Worm (Caenorhabditis elegans) whole organism, L4 larva: ENCODE data around the gene Y73F4A.1.
A peak's percentile ranks its signal among the peaks of the same experiment; 100 is the strongest.

Experiments
- D1046.2 ChIP-seq: fragments of 200-800 bp; sonication (Bioruptor generic); IDR thresholded peaks from 2 replicates; pipeline ENCODE4 v1.3.6; 2022; ENCODE audit warnings: missing genetic modification characterization, missing compliant biosample characterization
- F26F4.8 ChIP-seq: fragments of 200-800 bp; sonication (Bioruptor generic); conservative IDR thresholded peaks from 2 replicates; pipeline ENCODE4 v1.3.6; 2022; ENCODE audit warnings: missing genetic modification characterization, missing compliant biosample characterization
- Y75B8A.6 ChIP-seq: fragments of 200-800 bp; sonication (Bioruptor generic); IDR thresholded peaks from 2 replicates; pipeline ENCODE4 v1.3.6; 2022; ENCODE audit warnings: missing genetic modification reagents, missing genetic modification characterization, missing compliant biosample characterization
- aha-1 ChIP-seq: fragments of 150-350 bp; peaks from one replicate; lab custom pipeline; 2014; ENCODE audit warnings: missing biosample characterization, missing genetic modification characterization
- aly-2 ChIP-seq: sonication (generic microtip); optimal IDR thresholded peaks from 2 replicates; lab custom pipeline; 2018; ENCODE audit warnings: missing biosample characterization, missing genetic modification characterization
- ama-1 ChIP-seq: fragments of 150-350 bp; optimal IDR thresholded peaks from 2 replicates; lab custom pipeline; 2014; ENCODE audit warnings: inconsistent platforms, mixed read lengths
- ceh-62 ChIP-seq: sonication (generic microtip); optimal IDR thresholded peaks from 2 replicates; lab custom pipeline; 2017; ENCODE audit warnings: missing biosample characterization, missing genetic modification characterization
- ces-1 ChIP-seq: fragments of 150-350 bp; sonication (generic microtip); optimal IDR thresholded peaks from 4 replicates; lab custom pipeline; 2014; ENCODE audit warnings: missing biosample characterization, missing genetic modification reagents, missing genetic modification characterization
- ctbp-1 ChIP-seq: fragments of 200-800 bp; sonication (Bioruptor generic); IDR thresholded peaks from 2 replicates; pipeline ENCODE4 v1.3.6; 2022; ENCODE audit warnings: missing genetic modification reagents, missing genetic modification characterization, missing compliant biosample characterization
- dmd-8 ChIP-seq: fragments of 200-800 bp; sonication (Bioruptor generic); IDR thresholded peaks from 2 replicates; pipeline ENCODE4 v1.3.6; 2022; ENCODE audit warnings: missing genetic modification characterization, missing compliant biosample characterization
- dpl-1 ChIP-seq: fragments of 150-350 bp; optimal IDR thresholded peaks from 2 replicates; lab custom pipeline; 2014; ENCODE audit warnings: missing biosample characterization, missing genetic modification reagents, missing genetic modification characterization
- dve-1 ChIP-seq: sonication (generic microtip); optimal IDR thresholded peaks from 2 replicates; lab custom pipeline; 2017; ENCODE audit warnings: antibody characterized with exemption, mild to moderate bottlenecking, missing genetic modification characterization, missing compliant biosample characterization; ENCODE audit not compliant: insufficient read depth
- egl-27 ChIP-seq: sonication (generic microtip); optimal IDR thresholded peaks from 3 replicates; lab custom pipeline; 2017; ENCODE audit warnings: missing biosample characterization, missing genetic modification reagents, missing genetic modification characterization
- fkh-10 ChIP-seq: fragments of 150-350 bp; optimal IDR thresholded peaks from 2 replicates; lab custom pipeline; 2014; ENCODE audit warnings: missing biosample characterization, missing genetic modification reagents, missing genetic modification characterization
- hlh-11 ChIP-seq: fragments of 200-800 bp; sonication (Bioruptor generic); optimal IDR thresholded peaks from 2 replicates; lab custom pipeline; 2018; ENCODE audit warnings: mild to moderate bottlenecking, missing genetic modification characterization, missing compliant biosample characterization
- hlh-30 ChIP-seq: sonication (generic microtip); optimal IDR thresholded peaks from 2 replicates; lab custom pipeline; 2017; ENCODE audit warnings: antibody characterized with exemption, mild to moderate bottlenecking, missing genetic modification characterization, missing compliant biosample characterization; ENCODE audit not compliant: insufficient read depth
- hmg-1.1 ChIP-seq: fragments of 200-800 bp; sonication (Bioruptor generic); IDR thresholded peaks from 2 replicates; pipeline ENCODE4 v1.3.6; 2022; ENCODE audit warnings: missing genetic modification reagents, missing genetic modification characterization, missing compliant biosample characterization
- lim-7 ChIP-seq: fragments of 200-800 bp; sonication (Bioruptor generic); IDR thresholded peaks from 2 replicates; pipeline ENCODE4 v1.3.6; 2022; ENCODE audit warnings: missing genetic modification characterization, missing compliant biosample characterization
- lin-13 ChIP-seq: fragments of 150-350 bp; optimal IDR thresholded peaks from 2 replicates; lab custom pipeline; 2014; ENCODE audit warnings: missing biosample characterization, missing genetic modification reagents, missing genetic modification characterization
- lsy-2 ChIP-seq, 2 experiments: fragments of 150-350 bp in 1 of 2; sonication (generic microtip) in 1 of 2; optimal IDR thresholded peaks; 2 replicates each; lab custom pipeline; 2014 to 2017; ENCODE audit warnings: missing biosample characterization in 2 of 2, missing genetic modification characterization in 2 of 2
- mdt-29 ChIP-seq: fragments of 200-800 bp; sonication (Bioruptor generic); IDR thresholded peaks from 2 replicates; pipeline ENCODE4 v1.3.6; 2022; ENCODE audit warnings: missing genetic modification reagents, missing genetic modification characterization, missing compliant biosample characterization
- mep-1 ChIP-seq: fragments of 150-350 bp; sonication (generic microtip); optimal IDR thresholded peaks from 3 replicates; lab custom pipeline; 2014; ENCODE audit warnings: missing biosample characterization, missing genetic modification characterization
- nhr-102 ChIP-seq: sonication (generic microtip); optimal IDR thresholded peaks from 2 replicates; lab custom pipeline; 2016; ENCODE audit warnings: mild to moderate bottlenecking, missing genetic modification characterization, moderate library complexity, missing compliant biosample characterization
- nhr-237 ChIP-seq: sonication (generic microtip); optimal IDR thresholded peaks from 2 replicates; lab custom pipeline; 2017; ENCODE audit warnings: missing biosample characterization, missing genetic modification characterization
- nhr-48 ChIP-seq: sonication (generic microtip); optimal IDR thresholded peaks from 2 replicates; lab custom pipeline; 2016; ENCODE audit warnings: mild to moderate bottlenecking, missing genetic modification characterization, missing compliant biosample characterization
- pha-4 ChIP-seq, 2 experiments: fragments of 150-350 bp in 1 of 2; fragments of 200-800 bp in 1 of 2; sonication (Bioruptor generic) in 1 of 2; IDR thresholded peaks in 1 of 2; optimal IDR thresholded peaks in 1 of 2; 2 replicates each; pipeline versions ENCODE4 v1.3.6 to Lab custom; 2014 to 2022; ENCODE audit warnings: missing genetic modification characterization in 2 of 2, missing genetic modification reagents in 2 of 2, missing biosample characterization in 1 of 2, missing compliant biosample characterization in 1 of 2
- php-3 ChIP-seq: fragments of 200-800 bp; sonication (Bioruptor generic); IDR thresholded peaks from 2 replicates; pipeline ENCODE4 v1.3.6; 2022; ENCODE audit warnings: missing genetic modification reagents, missing genetic modification characterization, missing compliant biosample characterization
- pqm-1 ChIP-seq: sonication (generic microtip); optimal IDR thresholded peaks from 2 replicates; lab custom pipeline; 2017; ENCODE audit warnings: missing biosample characterization, missing genetic modification characterization
- set-16 ChIP-seq: fragments of 200-800 bp; sonication (Bioruptor generic); IDR thresholded peaks from 2 replicates; pipeline ENCODE4 v1.3.6; 2022; ENCODE audit warnings: missing genetic modification reagents, missing genetic modification characterization, missing compliant biosample characterization
- skn-1 ChIP-seq: fragments of 150-350 bp; optimal IDR thresholded peaks from 2 replicates; lab custom pipeline; 2014; ENCODE audit warnings: missing biosample characterization, missing genetic modification characterization
- snpc-1.2 ChIP-seq: fragments of 200-800 bp; sonication (Bioruptor generic); IDR thresholded peaks from 2 replicates; pipeline ENCODE4 v1.3.6; 2022; ENCODE audit warnings: missing genetic modification reagents, missing genetic modification characterization, missing compliant biosample characterization
- unc-62 ChIP-seq, 3 experiments: fragments of 150-350 bp in 1 of 3; sonication (generic microtip); optimal IDR thresholded peaks in 2 of 3; peaks in 1 of 3; 1 replicate in 1 of 3; 2 replicates in 2 of 3; lab custom pipeline; 2014 to 2017; ENCODE audit warnings: missing biosample characterization in 3 of 3, missing genetic modification characterization in 3 of 3, missing genetic modification reagents in 3 of 3, missing genotype in 1 of 3

Gene Y73F4A.1

DNA sequence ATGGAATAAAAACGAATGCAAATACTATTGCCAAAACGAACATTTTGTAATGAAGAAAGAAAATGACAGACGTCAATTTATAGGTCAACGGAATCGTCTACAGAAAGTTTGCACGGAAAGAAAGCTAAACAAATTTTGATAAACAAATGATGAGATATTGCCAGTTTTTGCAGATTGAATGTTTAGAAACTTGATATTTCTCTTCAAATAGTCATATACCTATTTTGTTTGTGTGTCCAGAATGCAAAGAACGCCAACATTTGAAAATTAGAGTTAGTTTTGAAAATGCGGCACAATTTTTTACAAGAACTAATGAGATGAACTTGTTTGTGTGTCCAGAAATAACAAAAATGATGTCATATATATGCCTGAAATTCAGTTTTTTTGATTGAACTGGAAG is at the start of gene Y73F4A.1:
Gene Y73F4A.1 (minus strand): TSS at position 101 of the 400 bp plus-strand sequence.
- TF ChIP-seq D1046.2 (GFP tag; lab: Robert Waterston, UW) (no peak), skn-1 (tag; lab: Kevin White, UChicago) (no peak), lim-7 (GFP tag; lab: Robert Waterston, UW) (no peak), set-16 (GFP tag; lab: Robert Waterston, UW) (no peak), snpc-1.2 (GFP tag; lab: Robert Waterston, UW) (no peak), dve-1 (no peak), dpl-1 (no peak), lin-13 (GFP tag; lab: Kevin White, UChicago) (no peak), mdt-29 (GFP tag; lab: Robert Waterston, UW) (no peak), php-3 (no peak), aha-1 (tag; lab: Kevin White, UChicago) (no peak)
- TF ChIP-seq, all 104 proteins: peak for 0

DNA sequence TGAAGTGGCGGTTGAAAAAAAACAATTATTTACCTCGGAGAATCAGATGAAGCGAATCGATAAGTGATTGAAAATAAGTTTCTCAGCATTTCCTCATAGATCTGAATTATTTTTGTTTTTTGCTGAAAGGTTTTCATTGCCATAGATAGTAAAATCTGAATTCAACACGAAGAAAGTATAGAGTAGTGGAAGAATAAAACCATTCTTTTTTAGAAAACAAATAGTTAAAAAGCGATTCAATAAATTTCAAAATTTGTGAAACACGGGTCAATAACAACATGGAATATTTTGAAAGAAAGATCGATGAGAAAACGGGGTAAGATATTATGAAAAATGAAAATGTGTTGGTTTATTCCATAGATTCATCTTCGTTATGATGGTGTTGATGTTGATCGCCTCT is 49.2 kb upstream of the Y73F4A.1 start, which contains the start of gene mrpl-42:
Gene mrpl-42 (minus strand): TSS at position 101 of the 400 bp plus-strand sequence.
- no peak for TF ChIP-seq F26F4.8 (GFP tag; lab: Robert Waterston, UW)
- TF ChIP-seq aly-2: no peak
- no peak for TF ChIP-seq lsy-2 (tag; optimal IDR thresholded peaks at IDR 0.05; lab: Kevin White, UChicago)
- TF ChIP-seq ceh-62 (tag; lab: Kevin White, UChicago): no peak
- TF ChIP-seq pha-4 (GFP tag; IDR thresholded peaks at IDR 0.05; lab: Robert Waterston, UW): no peak
- no peak for TF ChIP-seq pha-4 (tag; optimal IDR thresholded peaks at IDR 0.05; lab: Kevin White, UChicago)
- no peak for TF ChIP-seq nhr-237 (tag; lab: Kevin White, UChicago)
- TF ChIP-seq dmd-8 (GFP tag; lab: Robert Waterston, UW): no peak
- TF ChIP-seq Y75B8A.6: no peak
- no peak for TF ChIP-seq ces-1
- TF ChIP-seq nhr-102 (tag; lab: Kevin White, UChicago): no peak

DNA sequence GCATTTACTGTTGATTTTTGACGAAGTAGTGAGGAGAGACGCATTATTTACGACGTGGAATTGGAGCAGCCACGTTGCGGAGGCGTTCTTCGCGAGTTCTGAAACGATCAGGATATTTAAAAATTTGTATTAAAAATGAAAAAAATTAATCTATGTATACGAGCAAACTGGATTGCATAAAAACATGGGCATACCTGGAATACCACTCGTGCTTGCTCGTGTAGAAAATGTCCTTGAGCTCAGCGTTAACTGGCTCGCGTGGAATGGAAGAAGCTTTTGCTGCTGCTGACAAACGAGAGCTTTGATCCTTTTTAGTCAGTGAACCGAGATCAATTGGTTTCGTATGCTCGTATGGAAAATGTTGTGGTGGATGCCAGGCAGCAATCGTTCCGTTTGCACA is 48.8 kb upstream of the Y73F4A.1 start, which contains the start of gene lpl-1:
Gene lpl-1 (minus strand): TSS at position 101 of the 400 bp plus-strand sequence.
- peak; percentile 6 for TF ChIP-seq ama-1 (lab: Kevin White, UChicago)
- TF ChIP-seq hlh-11 (tag; lab: Kevin White, UChicago): no peak

DNA sequence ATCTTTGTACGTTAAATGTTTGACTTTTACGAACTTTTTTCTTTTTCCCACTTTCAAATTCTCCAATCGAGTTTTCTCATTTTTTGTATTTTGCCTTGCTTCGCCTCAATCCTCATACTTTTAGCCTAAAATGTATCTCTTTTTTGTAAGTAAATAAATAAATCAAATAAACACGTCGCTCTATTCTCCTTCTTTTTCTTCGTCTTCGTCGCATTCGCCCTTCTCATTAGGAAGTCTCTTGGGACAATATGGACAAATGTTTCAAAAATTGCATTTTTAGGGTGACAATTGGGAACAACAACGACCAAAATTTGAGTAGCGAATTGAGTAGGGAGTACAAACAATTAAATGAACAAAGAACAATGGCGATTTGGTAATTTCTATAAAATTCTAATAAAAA is 46.9 kb upstream of the Y73F4A.1 start:
- no peak for TF ChIP-seq egl-27 (tag; lab: Kevin White, UChicago)
- peak; percentile 11 for TF ChIP-seq mep-1 (tag; lab: Kevin White, UChicago)
- TF ChIP-seq fkh-10 (GFP tag; lab: Kevin White, UChicago): peak; percentile 72
- TF ChIP-seq lsy-2 (tag; optimal IDR thresholded peaks at IDR 0.05; lab: Kevin White, UChicago): peak in 1 of 2 experiments; percentile 12
- no peak for TF ChIP-seq pqm-1 (tag; lab: Kevin White, UChicago)
- TF ChIP-seq ces-1: peak; percentile 93
- TF ChIP-seq ctbp-1 (GFP tag; lab: Robert Waterston, UW): peak; percentile 67; the same call in 1 of the 2 replicates
- peak; percentile 66 for TF ChIP-seq aha-1 (tag; lab: Kevin White, UChicago)
- TF ChIP-seq hmg-1.1 (GFP tag; lab: Robert Waterston, UW): no peak

DNA sequence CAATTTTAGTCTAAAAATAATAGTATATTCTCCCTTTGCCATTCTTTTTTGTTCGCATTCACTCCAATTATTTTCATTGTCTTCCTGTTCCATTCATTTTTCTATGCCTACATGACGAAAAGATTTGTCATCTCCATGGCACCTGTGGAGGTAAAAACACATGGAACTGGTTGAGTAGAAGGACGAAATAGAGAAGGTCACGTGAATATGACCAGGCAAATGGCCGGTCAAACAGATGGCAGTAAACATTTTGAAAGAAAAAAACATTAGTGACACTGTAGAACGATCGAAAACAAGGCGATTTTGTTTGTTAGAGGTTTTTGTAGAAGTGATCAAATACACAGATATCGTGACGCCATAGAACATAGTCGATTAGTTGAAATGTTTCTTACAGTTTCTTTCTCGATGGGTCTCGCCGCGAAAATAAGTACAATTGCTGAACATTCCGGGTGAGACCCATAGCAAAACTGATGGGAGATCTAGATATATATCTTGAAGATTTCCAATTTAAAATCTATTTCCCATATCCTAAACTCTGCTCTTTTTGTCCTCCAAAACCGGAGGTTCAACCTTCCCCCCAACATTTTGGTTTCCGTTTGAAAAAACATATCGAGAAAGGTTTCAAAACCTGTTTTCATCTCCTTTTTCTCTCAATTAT is 45.5 kb upstream of the Y73F4A.1 start:
- TF ChIP-seq hlh-30 (peak; percentile 60), nhr-48 (no peak), unc-62 (GFP tag; optimal IDR thresholded peaks at IDR 0.05 in 1 of 2; lab: Kevin White, UChicago) (peak in 1 of 2 experiments; percentile 32), unc-62 (tag; optimal IDR thresholded peaks at IDR 0.05; lab: Kevin White, UChicago) (no peak)
- TF ChIP-seq, all 104 proteins: peak for 2
